Fruit fly (Drosophila melanogaster) whole organism, prepupa: Measurements from ENCODE around the gene CG9673.

Source experiments
- CG6854 ChIP-seq: fragments of 200-800 bp; sonication (Bioruptor generic); optimal IDR thresholded peaks from 2 replicates; lab custom pipeline; 2017; ENCODE audit warnings: missing biosample characterization, mild to moderate bottlenecking, missing genetic modification characterization
- Lpt ChIP-seq: fragments of 200-800 bp; sonication (Bioruptor generic); optimal IDR thresholded peaks from 3 replicates; lab custom pipeline; 2016; ENCODE audit warnings: missing biosample characterization, missing genetic modification characterization
- eg ChIP-seq: fragments of 200-800 bp; sonication (Bioruptor generic); IDR thresholded peaks from 3 replicates; pipeline ENCODE4 v1.3.6; 2022; ENCODE audit warnings: missing biosample characterization, missing genetic modification characterization
- svp ChIP-seq: fragments of 200-800 bp; sonication (Bioruptor generic); peaks from one replicate; lab custom pipeline; 2016; ENCODE audit warnings: missing biosample characterization, missing genetic modification characterization

dm6 chrX:16742547-16742946 is 38.9 kb upstream of the CG9673 start, which contains the start of gene Twdlalpha:
- TF ChIP-seq Lpt (no peak), svp (GFP tag; lab: Kevin White, UChicago) (no peak), eg (no peak), CG6854 (no peak)
